Fruit fly (Drosophila melanogaster) whole organism, embryonic: Measurements from ENCODE around the gene CG8136.

Experiments
- CG10147 ChIP-seq: fragments of 200-800 bp; sonication (Bioruptor generic); optimal IDR thresholded peaks from 2 replicates; lab custom pipeline; 2019; ENCODE audit warnings: missing biosample characterization, mild to moderate bottlenecking, missing genetic modification characterization, moderate library complexity
- CG15073 ChIP-seq: fragments of 200-800 bp; sonication (Bioruptor generic); optimal IDR thresholded peaks from 2 replicates; lab custom pipeline; 2016; ENCODE audit warnings: missing biosample characterization, missing genetic modification characterization
- CG31224 ChIP-seq: fragments of 200-800 bp; sonication (Bioruptor generic); IDR thresholded peaks from 2 replicates; pipeline ENCODE4 v1.3.6; 2022; ENCODE audit warnings: missing biosample characterization, missing genetic modification characterization
- CG6854 ChIP-seq: fragments of 200-800 bp; sonication (Bioruptor generic); optimal IDR thresholded peaks from 3 replicates; lab custom pipeline; 2017; ENCODE audit warnings: missing biosample characterization, mild to moderate bottlenecking, missing genetic modification characterization
- CG8290 ChIP-seq, 3 experiments: fragments of 200-800 bp; sonication (Bioruptor generic); optimal IDR thresholded peaks; 2 replicates each; lab custom pipeline; 2016 to 2019; ENCODE audit warnings: missing biosample characterization in 3 of 3, missing genetic modification characterization in 3 of 3, mild to moderate bottlenecking in 2 of 3, moderate library complexity in 1 of 3
- amos ChIP-seq: fragments of 200-800 bp; sonication (Bioruptor generic); IDR thresholded peaks from 2 replicates; pipeline ENCODE4 v1.3.6; 2022; ENCODE audit warnings: missing biosample characterization, missing genetic modification characterization; ENCODE audit not compliant: partially characterized antibody
- br ChIP-seq: fragments of >200 bp; optimal IDR thresholded peaks from 2 replicates; lab custom pipeline; 2017
- lola ChIP-seq, 3 experiments: fragments of >200 bp in 2 of 3; fragments of 200-800 bp in 1 of 3; sonication (Bioruptor generic) in 1 of 3; optimal IDR thresholded peaks; 2 replicates each; lab custom pipeline; 2017 to 2019; ENCODE audit warnings: missing biosample characterization in 3 of 3, missing genetic modification characterization in 3 of 3, mild to moderate bottlenecking in 1 of 3, moderate library complexity in 1 of 3

DNA sequence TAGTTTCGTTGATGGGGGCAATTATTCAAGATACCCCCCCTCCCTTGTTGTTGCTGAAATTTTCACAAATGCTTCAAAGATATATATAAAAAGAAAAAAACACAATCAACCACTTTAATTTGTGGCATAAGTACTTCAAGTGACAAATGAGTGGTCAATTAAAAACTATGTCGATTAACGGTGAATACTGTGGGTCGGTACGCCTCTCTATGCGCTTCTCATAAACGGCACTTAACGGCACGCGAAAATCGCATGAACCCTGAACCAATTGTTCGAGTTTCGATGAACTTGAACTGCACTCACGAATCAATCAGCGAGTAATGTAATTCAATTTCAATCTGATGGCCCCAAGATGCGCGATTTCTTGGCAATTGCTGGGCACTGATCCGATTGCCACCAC is 18.9 kb downstream of the CG8136 start:
- TF ChIP-seq CG6854 (GFP tag; lab: Kevin White, UChicago), result no peak
- no peak for TF ChIP-seq CG10147
- no peak for TF ChIP-seq CG15073 (GFP tag; lab: Kevin White, UChicago)
- TF ChIP-seq amos (GFP tag; lab: Robert Waterston, UW), result no peak
- no peak for TF ChIP-seq lola (GFP tag; optimal IDR thresholded peaks at IDR 0.05; lab: Kevin White, UChicago)
- TF ChIP-seq CG8290 (GFP tag; optimal IDR thresholded peaks at IDR 0.05; lab: Kevin White, UChicago), result no peak
- TF ChIP-seq CG8290 (tag; optimal IDR thresholded peaks at IDR 0.05; lab: Kevin White, UChicago), result no peak
- TF ChIP-seq br (lab: Kevin White, UChicago), result no peak
- TF ChIP-seq CG31224 (GFP tag; lab: Robert Waterston, UW), result no peak
